Worm (Caenorhabditis elegans) whole organism, L1 larva: ENCODE results near the gene smr-1.

Experiments
- C16A3.4 ChIP-seq: fragments of 150-350 bp; optimal IDR thresholded peaks from 2 replicates; lab custom pipeline; 2014; ENCODE audit warnings: missing biosample characterization, missing genetic modification characterization
- Y116A8C.19 ChIP-seq: sonication (generic microtip); optimal IDR thresholded peaks from 2 replicates; lab custom pipeline; 2016; ENCODE audit warnings: missing compliant biosample characterization, missing genetic modification characterization, borderline replicate concordance
- blmp-1 ChIP-seq: fragments of 150-350 bp; optimal IDR thresholded peaks from 2 replicates; lab custom pipeline; 2014; ENCODE audit warnings: missing biosample characterization, missing genetic modification characterization
- ceh-8 ChIP-seq: fragments of 200-800 bp; sonication (Bioruptor generic); optimal IDR thresholded peaks from 2 replicates; lab custom pipeline; 2018; ENCODE audit warnings: mild to moderate bottlenecking, missing genetic modification characterization, moderate library complexity, missing compliant biosample characterization
- ceh-82 ChIP-seq, 3 experiments: fragments of 150-350 bp in 1 of 3; sonication (generic microtip) in 2 of 3; optimal IDR thresholded peaks; 2 replicates each; lab custom pipeline; 2014 to 2017; ENCODE audit warnings: missing biosample characterization in 3 of 3, missing genetic modification characterization in 3 of 3
- ceh-88 ChIP-seq: fragments of 200-800 bp; sonication (Bioruptor generic); IDR thresholded peaks from 2 replicates; pipeline ENCODE4 v1.3.6; 2022; ENCODE audit warnings: missing genetic modification characterization, missing compliant biosample characterization
- dpl-1 ChIP-seq, 3 experiments: fragments of 150-350 bp in 2 of 3; sonication (generic microtip) in 1 of 3; optimal IDR thresholded peaks; 2 replicates each; lab custom pipeline; 2014 to 2017; ENCODE audit warnings: missing biosample characterization in 3 of 3, missing genetic modification characterization in 3 of 3, missing genetic modification reagents in 3 of 3
- efl-1 ChIP-seq, 4 experiments: fragments of 150-350 bp; optimal IDR thresholded peaks in 3 of 4; peaks in 1 of 4; 1 replicate in 1 of 4; 2 replicates in 3 of 4; lab custom pipeline; 2014; ENCODE audit warnings: missing biosample characterization in 2 of 4, missing genetic modification characterization in 2 of 4, missing genetic modification reagents in 2 of 4
- elt-2 ChIP-seq: sonication (generic microtip); optimal IDR thresholded peaks from 2 replicates; lab custom pipeline; 2016; ENCODE audit warnings: missing genetic modification characterization, mild to moderate bottlenecking, inconsistent platforms, missing compliant biosample characterization, missing genetic modification reagents
- elt-3 ChIP-seq, 6 experiments: fragments of 150-350 bp in 1 of 6; sonication (generic microtip); optimal IDR thresholded peaks; 2 replicates each; lab custom pipeline; 2017 to 2018; ENCODE audit warnings: missing biosample characterization in 6 of 6, missing genetic modification characterization in 6 of 6, inconsistent platforms in 1 of 6
- jun-1 ChIP-seq: fragments of 150-350 bp; optimal IDR thresholded peaks from 2 replicates; lab custom pipeline; 2014; ENCODE audit warnings: missing biosample characterization, missing genetic modification reagents, missing genetic modification characterization
- lin-13 ChIP-seq: fragments of 150-350 bp; optimal IDR thresholded peaks from 2 replicates; lab custom pipeline; 2014; ENCODE audit warnings: missing biosample characterization, missing genetic modification reagents, missing genetic modification characterization
- lin-35 ChIP-seq, 2 experiments: fragments of 150-350 bp; optimal IDR thresholded peaks; 2 replicates each; lab custom pipeline; 2014; ENCODE audit warnings: missing biosample characterization in 2 of 2, missing genetic modification characterization in 2 of 2, missing genetic modification reagents in 2 of 2
- lsy-2 ChIP-seq, 2 experiments: fragments of 150-350 bp; optimal IDR thresholded peaks; 2 replicates each; lab custom pipeline; 2014; ENCODE audit warnings: missing biosample characterization in 2 of 2, missing genetic modification characterization in 2 of 2
- mdl-1 ChIP-seq, 2 experiments: fragments of 150-350 bp; optimal IDR thresholded peaks; 2 replicates each; lab custom pipeline; 2014 to 2017; ENCODE audit warnings: missing biosample characterization in 2 of 2, missing genetic modification characterization in 2 of 2, inconsistent platforms in 1 of 2
- mef-2 ChIP-seq: fragments of 150-350 bp; optimal IDR thresholded peaks from 2 replicates; lab custom pipeline; 2014; ENCODE audit warnings: missing biosample characterization, missing genetic modification characterization
- mep-1 ChIP-seq: fragments of 150-350 bp; optimal IDR thresholded peaks from 2 replicates; lab custom pipeline; 2014; ENCODE audit warnings: missing biosample characterization, missing genetic modification characterization
- nhr-19 ChIP-seq: fragments of 200-800 bp; sonication (Bioruptor generic); conservative IDR thresholded peaks from 2 replicates; pipeline ENCODE4 v1.3.6; 2022; ENCODE audit warnings: missing genetic modification characterization, missing compliant biosample characterization
- nhr-20 ChIP-seq: sonication (generic microtip); optimal IDR thresholded peaks from 2 replicates; lab custom pipeline; 2016; ENCODE audit warnings: mild to moderate bottlenecking, missing genetic modification characterization, missing compliant biosample characterization
- nhr-47 ChIP-seq: sonication (generic microtip); optimal IDR thresholded peaks from 2 replicates; lab custom pipeline; 2016; ENCODE audit warnings: mild to moderate bottlenecking, missing genetic modification characterization, moderate library complexity, missing compliant biosample characterization
- nhr-76 ChIP-seq: sonication (generic microtip); optimal IDR thresholded peaks from 2 replicates; lab custom pipeline; 2017; ENCODE audit warnings: missing biosample characterization, missing genetic modification characterization
- nhr-77 ChIP-seq: fragments of 150-350 bp; optimal IDR thresholded peaks from 2 replicates; lab custom pipeline; 2014; ENCODE audit warnings: missing biosample characterization, missing genetic modification characterization
- nhr-84 ChIP-seq: sonication (generic microtip); optimal IDR thresholded peaks from 2 replicates; lab custom pipeline; 2017; ENCODE audit warnings: missing biosample characterization, missing genetic modification characterization
- nhr-85 ChIP-seq: sonication (generic microtip); peaks from one replicate; lab custom pipeline; 2016; ENCODE audit warnings: missing genetic modification characterization, inconsistent platforms, missing compliant biosample characterization
- nhr-90 ChIP-seq: sonication (generic microtip); optimal IDR thresholded peaks from 2 replicates; lab custom pipeline; 2016; ENCODE audit warnings: mild to moderate bottlenecking, missing genetic modification characterization, missing compliant biosample characterization; ENCODE audit not compliant: poor library complexity
- rnt-1 ChIP-seq: sonication (generic microtip); optimal IDR thresholded peaks from 2 replicates; lab custom pipeline; 2016; ENCODE audit warnings: mild to moderate bottlenecking, missing genetic modification characterization, moderate library complexity, missing compliant biosample characterization
- snpc-4 ChIP-seq: fragments of 150-350 bp; optimal IDR thresholded peaks from 2 replicates; lab custom pipeline; 2014; ENCODE audit warnings: missing biosample characterization, missing genetic modification characterization
- snu-23 ChIP-seq: sonication (generic microtip); optimal IDR thresholded peaks from 2 replicates; lab custom pipeline; 2016; ENCODE audit warnings: missing genetic modification characterization, missing compliant biosample characterization
- sox-4 ChIP-seq: sonication (generic microtip); optimal IDR thresholded peaks from 2 replicates; lab custom pipeline; 2016; ENCODE audit warnings: missing genetic modification characterization, missing compliant biosample characterization
- sptf-1 ChIP-seq: fragments of 150-350 bp; optimal IDR thresholded peaks from 2 replicates; lab custom pipeline; 2014; ENCODE audit warnings: missing biosample characterization, missing genetic modification characterization
- swsn-7 ChIP-seq: sonication (generic microtip); optimal IDR thresholded peaks from 2 replicates; lab custom pipeline; 2016; ENCODE audit warnings: missing genetic modification characterization, missing compliant biosample characterization
- tbx-2 ChIP-seq: sonication (generic microtip); optimal IDR thresholded peaks from 2 replicates; lab custom pipeline; 2016; ENCODE audit warnings: missing genetic modification characterization, missing compliant biosample characterization
- tlp-1 ChIP-seq: fragments of 150-350 bp; optimal IDR thresholded peaks from 2 replicates; lab custom pipeline; 2014; ENCODE audit warnings: missing biosample characterization, missing genetic modification characterization
- unc-130 ChIP-seq: fragments of 150-350 bp; optimal IDR thresholded peaks from 2 replicates; lab custom pipeline; 2017; ENCODE audit warnings: missing biosample characterization, missing genetic modification characterization, inconsistent platforms
- unc-98 ChIP-seq: fragments of 200-800 bp; sonication (Bioruptor generic); IDR thresholded peaks from 2 replicates; pipeline ENCODE4 v1.3.6; 2022; ENCODE audit warnings: missing genetic modification characterization, missing compliant biosample characterization
- zag-1 ChIP-seq: fragments of 150-350 bp; optimal IDR thresholded peaks from 2 replicates; lab custom pipeline; 2014; ENCODE audit warnings: missing biosample characterization, missing genetic modification characterization
- ztf-11 ChIP-seq, 2 experiments: sonication (generic microtip); optimal IDR thresholded peaks; 2 replicates each; lab custom pipeline; 2016 to 2017; ENCODE audit warnings: missing genetic modification characterization in 2 of 2, missing biosample characterization in 1 of 2, missing compliant biosample characterization in 1 of 2

smr-1 gene

ce11 chrIII:1102908-1103307, 40.1 kb upstream of the smr-1 start, which contains the start of gene exc-6:
Gene exc-6, plus strand, starts transcription at chrIII:1103208.
- no peak for TF ChIP-seq blmp-1
- no peak for TF ChIP-seq nhr-47 (tag; lab: Kevin White, UChicago)
- TF ChIP-seq zag-1 (tag; lab: Kevin White, UChicago), result no peak
- no peak for TF ChIP-seq swsn-7 (tag; lab: Kevin White, UChicago)
- no peak for TF ChIP-seq snu-23 (GFP tag; lab: Kevin White, UChicago)
- no peak for TF ChIP-seq C16A3.4
- no peak for TF ChIP-seq nhr-77
- no peak for TF ChIP-seq sox-4 (tag; lab: Kevin White, UChicago)
- TF ChIP-seq tbx-2 (tag; lab: Kevin White, UChicago), result no peak
- TF ChIP-seq sptf-1 (tag; lab: Kevin White, UChicago), result no peak
- TF ChIP-seq nhr-84 (tag; lab: Kevin White, UChicago), result no peak
- no peak for TF ChIP-seq tlp-1 (tag; lab: Kevin White, UChicago)
- TF ChIP-seq nhr-76, result no peak
- no peak for TF ChIP-seq snpc-4 (tag; lab: Kevin White, UChicago)
- TF ChIP-seq nhr-19, result no peak
- TF ChIP-seq unc-98, result no peak
- no peak for TF ChIP-seq lin-13

ce11 chrIII:1115793-1116516, 27.0 kb upstream of the smr-1 start, which contains the start of the genes F58B6.1 and acsd-1:
Gene F58B6.1, minus strand, starts transcription at chrIII:1115925.
Gene acsd-1, plus strand, starts transcription at chrIII:1116466.
- TF ChIP-seq tlp-1 (tag; lab: Kevin White, UChicago) (no peak), elt-2 (tag; lab: Kevin White, UChicago) (peak; percentile 42), nhr-20 (tag; lab: Kevin White, UChicago) (no peak), unc-130 (tag; lab: Kevin White, UChicago) (no peak), lin-35 (GFP tag; optimal IDR thresholded peaks at IDR 0.05; lab: Kevin White, UChicago) (no peak), blmp-1 (peak; percentile 22), mef-2 (tag; lab: Kevin White, UChicago) (no peak), elt-3 (tag; optimal IDR thresholded peaks at IDR 0.05; lab: Kevin White, UChicago) (peak in 1 of 6 experiments; percentile 72), jun-1 (tag; lab: Kevin White, UChicago) (no peak)
- TF ChIP-seq, all 84 proteins: peak for 3

ce11 chrIII:1122239-1122638, 20.7 kb upstream of the smr-1 start:
- TF ChIP-seq ceh-8 (no peak), ztf-11 (tag; optimal IDR thresholded peaks at IDR 0.05; lab: Kevin White, UChicago) (no peak), Y116A8C.19 (no peak), nhr-47 (tag; lab: Kevin White, UChicago) (peak; percentile 25), nhr-85 (tag; lab: Kevin White, UChicago) (peak; percentile 58), nhr-19 (no peak), ceh-82 (tag; optimal IDR thresholded peaks at IDR 0.05; lab: Kevin White, UChicago) (peak in 1 of 3 experiments; percentile 15), nhr-90 (tag; lab: Kevin White, UChicago) (peak; percentile 37), snu-23 (GFP tag; lab: Kevin White, UChicago) (peak; percentile 31), mep-1 (tag; lab: Kevin White, UChicago) (peak; percentile 50), lsy-2 (tag; optimal IDR thresholded peaks at IDR 0.05; lab: Kevin White, UChicago) (peak in 1 of 2 experiments; percentile 49), dpl-1 (GFP tag; optimal IDR thresholded peaks at IDR 0.05; lab: Kevin White, UChicago) (peak in 1 of 3 experiments; percentile 9), rnt-1 (peak; percentile 14), blmp-1 (no peak), efl-1 (optimal IDR thresholded peaks at IDR 0.05; lab: Kevin White, UChicago) (peak in 1 of 2 experiments; percentile 33), efl-1 (GFP tag; optimal IDR thresholded peaks at IDR 0.05 in 1 of 2; lab: Kevin White, UChicago) (peak in 1 of 2 experiments; percentile 90), lin-35 (GFP tag; optimal IDR thresholded peaks at IDR 0.05; lab: Kevin White, UChicago) (peak in 1 of 2 experiments; percentile 46), ceh-88 (GFP tag; lab: Robert Waterston, UW) (no peak), elt-2 (tag; lab: Kevin White, UChicago) (peak; percentile 7), mdl-1 (tag; optimal IDR thresholded peaks at IDR 0.05; lab: Kevin White, UChicago) (peak in 1 of 2 experiments; percentile 16), nhr-84 (tag; lab: Kevin White, UChicago) (no peak)
- TF ChIP-seq, all 84 proteins: peak for 13
